Worm (Caenorhabditis elegans) whole organism, late embryonic: Measurements from ENCODE around the gene srw-86.

ENCODE experiments used
- C08G9.2 ChIP-seq: sonication (generic microtip); optimal IDR thresholded peaks from 2 replicates; lab custom pipeline; 2016; ENCODE audit warnings: mild to moderate bottlenecking, missing genetic modification characterization, moderate library complexity, missing compliant biosample characterization
- C38D4.7 ChIP-seq: fragments of 200-800 bp; sonication (Bioruptor generic); optimal IDR thresholded peaks from 2 replicates; lab custom pipeline; 2018; ENCODE audit warnings: mild to moderate bottlenecking, missing genetic modification characterization, moderate library complexity, missing compliant biosample characterization
- K09A11.1 ChIP-seq: sonication (generic microtip); optimal IDR thresholded peaks from 2 replicates; lab custom pipeline; 2017; ENCODE audit warnings: antibody characterized with exemption, mild to moderate bottlenecking, missing genetic modification characterization, missing compliant biosample characterization; ENCODE audit not compliant: insufficient read depth
- T23F11.4 ChIP-seq: fragments of 200-800 bp; sonication (Bioruptor generic); optimal IDR thresholded peaks from 2 replicates; lab custom pipeline; 2018; ENCODE audit warnings: mild to moderate bottlenecking, missing genetic modification characterization, missing compliant biosample characterization
- Y22D7AL.16 ChIP-seq: sonication (generic microtip); optimal IDR thresholded peaks from 2 replicates; lab custom pipeline; 2016; ENCODE audit warnings: missing genetic modification characterization, missing compliant biosample characterization
- ahr-1 ChIP-seq: sonication (generic microtip); optimal IDR thresholded peaks from 2 replicates; lab custom pipeline; 2016; ENCODE audit warnings: missing genetic modification characterization, missing compliant biosample characterization
- ceh-14 ChIP-seq: sonication (generic microtip); optimal IDR thresholded peaks from 2 replicates; lab custom pipeline; 2016; ENCODE audit warnings: missing genotype, missing genetic modification characterization, missing compliant biosample characterization
- ceh-2 ChIP-seq: sonication (generic microtip); optimal IDR thresholded peaks from 2 replicates; lab custom pipeline; 2016; ENCODE audit warnings: missing genotype, missing genetic modification characterization, missing compliant biosample characterization
- ceh-22 ChIP-seq: sonication (generic microtip); optimal IDR thresholded peaks from 2 replicates; lab custom pipeline; 2017; ENCODE audit warnings: missing biosample characterization, missing genetic modification characterization
- ceh-24 ChIP-seq: sonication (generic microtip); optimal IDR thresholded peaks from 2 replicates; lab custom pipeline; 2016; ENCODE audit warnings: mild to moderate bottlenecking, missing genetic modification characterization, missing compliant biosample characterization
- ceh-30 ChIP-seq: fragments of 150-350 bp; optimal IDR thresholded peaks from 2 replicates; lab custom pipeline; 2014; ENCODE audit warnings: missing biosample characterization, missing genetic modification characterization
- ceh-31 ChIP-seq: sonication (generic microtip); optimal IDR thresholded peaks from 2 replicates; lab custom pipeline; 2016; ENCODE audit warnings: missing genetic modification characterization, missing compliant biosample characterization
- ceh-34 ChIP-seq: sonication (generic microtip); optimal IDR thresholded peaks from 2 replicates; lab custom pipeline; 2016; ENCODE audit warnings: mild to moderate bottlenecking, missing genetic modification characterization, missing compliant biosample characterization
- ceh-48 ChIP-seq: sonication (generic microtip); optimal IDR thresholded peaks from 2 replicates; lab custom pipeline; 2016; ENCODE audit warnings: missing genetic modification characterization, inconsistent platforms, missing compliant biosample characterization
- ceh-6 ChIP-seq: fragments of 200-800 bp; sonication (Bioruptor generic); optimal IDR thresholded peaks from 2 replicates; lab custom pipeline; 2018; ENCODE audit warnings: mild to moderate bottlenecking, missing genetic modification characterization, missing compliant biosample characterization
- ceh-9 ChIP-seq: sonication (generic microtip); optimal IDR thresholded peaks from 2 replicates; lab custom pipeline; 2016; ENCODE audit warnings: mild to moderate bottlenecking, missing genetic modification characterization, inconsistent platforms, missing compliant biosample characterization
- che-1 ChIP-seq: sonication (generic microtip); optimal IDR thresholded peaks from 2 replicates; lab custom pipeline; 2016; ENCODE audit warnings: mild to moderate bottlenecking, missing genetic modification characterization, missing compliant biosample characterization
- fax-1 ChIP-seq: sonication (generic microtip); optimal IDR thresholded peaks from 2 replicates; lab custom pipeline; 2016; ENCODE audit warnings: missing genotype, missing genetic modification characterization, missing compliant biosample characterization
- fkh-10 ChIP-seq: fragments of 150-350 bp; optimal IDR thresholded peaks from 2 replicates; lab custom pipeline; 2014; ENCODE audit warnings: missing biosample characterization, missing genetic modification reagents, missing genetic modification characterization
- fkh-6 ChIP-seq: sonication (generic microtip); optimal IDR thresholded peaks from 2 replicates; lab custom pipeline; 2016; ENCODE audit warnings: missing genetic modification characterization, missing compliant biosample characterization
- gmeb-2 ChIP-seq: sonication (generic microtip); optimal IDR thresholded peaks from 2 replicates; lab custom pipeline; 2016; ENCODE audit warnings: missing genetic modification characterization, inconsistent platforms, missing compliant biosample characterization
- hlh-13 ChIP-seq: fragments of 200-800 bp; sonication (Bioruptor generic); optimal IDR thresholded peaks from 2 replicates; lab custom pipeline; 2018; ENCODE audit warnings: mild to moderate bottlenecking, missing genetic modification characterization, missing compliant biosample characterization
- hlh-8 ChIP-seq: sonication (generic microtip); optimal IDR thresholded peaks from 2 replicates; lab custom pipeline; 2016; ENCODE audit warnings: missing genotype, missing genetic modification characterization, missing compliant biosample characterization
- lin-11 ChIP-seq: fragments of 200-800 bp; sonication (Bioruptor generic); optimal IDR thresholded peaks from 2 replicates; lab custom pipeline; 2018; ENCODE audit warnings: mild to moderate bottlenecking, missing genetic modification characterization, missing compliant biosample characterization
- madf-2 ChIP-seq: sonication (generic microtip); optimal IDR thresholded peaks from 2 replicates; lab custom pipeline; 2017; ENCODE audit warnings: missing genetic modification characterization, missing compliant biosample characterization
- nhr-232 ChIP-seq: sonication (generic microtip); optimal IDR thresholded peaks from 2 replicates; lab custom pipeline; 2016; ENCODE audit warnings: missing genetic modification characterization, missing compliant biosample characterization
- npax-4 ChIP-seq: sonication (generic microtip); optimal IDR thresholded peaks from 2 replicates; lab custom pipeline; 2016; ENCODE audit warnings: missing genetic modification characterization, missing compliant biosample characterization
- pag-3 ChIP-seq: sonication (generic microtip); optimal IDR thresholded peaks from 2 replicates; lab custom pipeline; 2016; ENCODE audit warnings: missing compliant biosample characterization, missing genetic modification characterization, borderline replicate concordance
- pax-1 ChIP-seq: fragments of 150-350 bp; optimal IDR thresholded peaks from 2 replicates; lab custom pipeline; 2014; ENCODE audit warnings: missing biosample characterization, missing genetic modification characterization
- pha-2 ChIP-seq: sonication (generic microtip); optimal IDR thresholded peaks from 2 replicates; lab custom pipeline; 2017; ENCODE audit warnings: mild to moderate bottlenecking, missing genetic modification characterization, missing compliant biosample characterization
- pqm-1 ChIP-seq: sonication (generic microtip); optimal IDR thresholded peaks from 2 replicates; lab custom pipeline; 2016; ENCODE audit warnings: missing genetic modification characterization, missing compliant biosample characterization
- ref-2 ChIP-seq: sonication (generic microtip); optimal IDR thresholded peaks from 2 replicates; lab custom pipeline; 2016; ENCODE audit warnings: missing genetic modification characterization, missing compliant biosample characterization
- rnt-1 ChIP-seq: sonication (generic microtip); optimal IDR thresholded peaks from 2 replicates; lab custom pipeline; 2016; ENCODE audit warnings: missing genetic modification characterization, missing compliant biosample characterization
- syd-9 ChIP-seq: sonication (generic microtip); optimal IDR thresholded peaks from 2 replicates; lab custom pipeline; 2016; ENCODE audit warnings: mild to moderate bottlenecking, missing genetic modification characterization, moderate library complexity, missing compliant biosample characterization
- tbx-7 ChIP-seq: sonication (generic microtip); optimal IDR thresholded peaks from 2 replicates; lab custom pipeline; 2016; ENCODE audit warnings: missing genotype, missing genetic modification characterization, missing compliant biosample characterization
- unc-3 ChIP-seq, 2 experiments: fragments of 200-800 bp in 1 of 2; sonication (Bioruptor generic) in 1 of 2; sonication (generic microtip) in 1 of 2; conservative IDR thresholded peaks in 1 of 2; optimal IDR thresholded peaks in 1 of 2; 2 replicates each; pipeline versions ENCODE4 v1.3.6 to Lab custom; 2016 to 2022; ENCODE audit warnings: missing compliant biosample characterization in 2 of 2, missing genetic modification characterization in 2 of 2, missing genetic modification reagents in 1 of 2
- unc-55 ChIP-seq: sonication (generic microtip); optimal IDR thresholded peaks from 2 replicates; lab custom pipeline; 2017; ENCODE audit warnings: missing biosample characterization, missing genetic modification reagents, missing genetic modification characterization
- ztf-16 ChIP-seq: sonication (generic microtip); optimal IDR thresholded peaks from 2 replicates; lab custom pipeline; 2017; ENCODE audit warnings: missing genetic modification characterization, missing compliant biosample characterization

Gene srw-86

DNA sequence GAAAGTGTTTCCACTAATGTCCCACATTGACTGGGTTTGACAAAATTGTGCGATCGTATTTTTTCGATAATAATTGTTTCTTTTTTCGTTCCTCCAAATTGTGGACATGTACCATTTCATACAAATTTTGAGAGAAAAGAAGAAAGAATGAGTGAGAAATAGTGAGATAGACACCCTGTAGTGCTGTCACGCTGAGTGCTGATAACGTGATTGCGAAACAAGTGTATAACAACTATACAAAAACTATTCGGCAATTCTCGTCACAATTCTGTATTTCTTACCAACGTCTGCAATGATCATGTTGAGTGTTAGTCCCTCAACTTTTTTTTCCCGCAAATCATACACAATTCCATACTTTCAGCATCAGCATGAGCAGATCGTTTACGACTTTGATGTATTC, 35.8 kb upstream of the srw-86 start, which contains the start of gene C25F9.14:
Gene C25F9.14, plus strand, starts transcription at position 178 of the 400 bp plus-strand sequence.
- TF ChIP-seq pag-3 (tag; lab: Kevin White, UChicago) (no peak), fkh-6 (tag; lab: Kevin White, UChicago) (no peak), T23F11.4 (no peak), ceh-34 (tag; lab: Kevin White, UChicago) (no peak), ceh-14 (no peak), ceh-31 (tag; lab: Kevin White, UChicago) (no peak), unc-55 (GFP tag; lab: Kevin White, UChicago) (no peak), ceh-48 (tag; lab: Kevin White, UChicago) (no peak), ceh-2 (tag; lab: Kevin White, UChicago) (no peak), pax-1 (tag; lab: Kevin White, UChicago) (no peak)

ce11 chrV:19433806-19434437, 33.4 kb upstream of the srw-86 start, which contains the start of gene C25F9.16:
C25F9.16 (plus strand) TSS chrV:19434387.
- TF ChIP-seq rnt-1 (no peak), ceh-6 (GFP tag; lab: Kevin White, UChicago) (no peak), Y22D7AL.16 (tag; lab: Kevin White, UChicago) (no peak), K09A11.1 (tag; lab: Kevin White, UChicago) (no peak), ahr-1 (tag; lab: Kevin White, UChicago) (no peak), madf-2 (tag; lab: Kevin White, UChicago) (no peak)

ce11 chrV:19432972-19433371, 32.5 kb upstream of the srw-86 start, which contains the start of gene C25F9.11:
C25F9.11 (minus strand) TSS chrV:19433072.
- TF ChIP-seq syd-9 (tag; lab: Kevin White, UChicago) (no peak), T23F11.4 (no peak), C38D4.7 (GFP tag; lab: Kevin White, UChicago) (no peak), ceh-24 (tag; lab: Kevin White, UChicago) (no peak), ceh-30 (no peak), ceh-48 (tag; lab: Kevin White, UChicago) (no peak), ceh-22 (tag; lab: Kevin White, UChicago) (no peak), unc-55 (GFP tag; lab: Kevin White, UChicago) (no peak), nhr-232 (tag; lab: Kevin White, UChicago) (no peak), pqm-1 (tag; lab: Kevin White, UChicago) (no peak), fax-1 (no peak), lin-11 (tag; lab: Kevin White, UChicago) (no peak), rnt-1 (no peak), unc-3 (GFP tag; conservative IDR thresholded peaks at IDR 0.05; lab: Robert Waterston, UW) (no peak), unc-3 (tag; optimal IDR thresholded peaks at IDR 0.05; lab: Kevin White, UChicago) (no peak), ref-2 (no peak), che-1 (tag; lab: Kevin White, UChicago) (no peak)

- TF ChIP-seq hlh-8 (tag; lab: Kevin White, UChicago) (no peak), gmeb-2 (no peak), tbx-7 (tag; lab: Kevin White, UChicago) (no peak), pqm-1 (tag; lab: Kevin White, UChicago) (no peak), fkh-10 (GFP tag; lab: Kevin White, UChicago) (no peak), npax-4 (tag; lab: Kevin White, UChicago) (no peak), K09A11.1 (tag; lab: Kevin White, UChicago) (no peak)
Observed at ce11 chrV:19432030-19432429, 31.5 kb upstream of the srw-86 start.

ce11 chrV:19431036-19431435, 30.5 kb upstream of the srw-86 start, which contains the start of gene srw-85:
srw-85 (minus strand) TSS chrV:19431136.
- no peak for TF ChIP-seq C08G9.2 (tag; lab: Kevin White, UChicago)
- no peak for TF ChIP-seq ceh-9 (tag; lab: Kevin White, UChicago)
- TF ChIP-seq hlh-13 (GFP tag; lab: Kevin White, UChicago) = no peak
- TF ChIP-seq ceh-31 (tag; lab: Kevin White, UChicago) = no peak
- no peak for TF ChIP-seq pax-1 (tag; lab: Kevin White, UChicago)
- TF ChIP-seq pha-2 (tag; lab: Kevin White, UChicago) = no peak
- no peak for TF ChIP-seq pag-3 (tag; lab: Kevin White, UChicago)
- no peak for TF ChIP-seq fax-1
- no peak for TF ChIP-seq madf-2 (tag; lab: Kevin White, UChicago)
- no peak for TF ChIP-seq ref-2
- no peak for TF ChIP-seq ztf-16 (tag; lab: Kevin White, UChicago)
